Worm (Caenorhabditis elegans) whole organism, mixed stage, embryonic: Measurements from ENCODE around the gene W09H1.4.

Source experiments
- M03D4.4 ChIP-seq: sonication (generic microtip); optimal IDR thresholded peaks from 2 replicates; lab custom pipeline; 2017; ENCODE audit warnings: mild to moderate bottlenecking, missing genetic modification characterization, missing compliant biosample characterization
- bed-3 ChIP-seq: fragments of 200-800 bp; sonication (Bioruptor generic); optimal IDR thresholded peaks from 3 replicates; lab custom pipeline; 2018; ENCODE audit warnings: mild to moderate bottlenecking, missing genetic modification characterization, moderate library complexity, missing compliant biosample characterization
- blmp-1 ChIP-seq: fragments of 150-350 bp; optimal IDR thresholded peaks from 2 replicates; lab custom pipeline; 2014; ENCODE audit warnings: missing biosample characterization, missing genetic modification characterization
- ceh-39 ChIP-seq: fragments of 150-350 bp; optimal IDR thresholded peaks from 2 replicates; lab custom pipeline; 2014; ENCODE audit warnings: missing biosample characterization, missing genetic modification characterization
- ceh-43 ChIP-seq: fragments of 200-800 bp; sonication (Bioruptor generic); optimal IDR thresholded peaks from 2 replicates; lab custom pipeline; 2018; ENCODE audit warnings: mild to moderate bottlenecking, missing genetic modification characterization, moderate library complexity, missing compliant biosample characterization
- ceh-83 ChIP-seq: fragments of 200-800 bp; sonication (Bioruptor generic); optimal IDR thresholded peaks from 2 replicates; lab custom pipeline; 2018; ENCODE audit warnings: mild to moderate bottlenecking, missing genetic modification characterization, missing compliant biosample characterization
- ces-1 ChIP-seq: fragments of 150-350 bp; optimal IDR thresholded peaks from 2 replicates; lab custom pipeline; 2014; ENCODE audit warnings: missing biosample characterization, missing genetic modification reagents, missing genetic modification characterization
- cnd-1 ChIP-seq: fragments of 200-800 bp; sonication (Bioruptor generic); optimal IDR thresholded peaks from 2 replicates; lab custom pipeline; 2018; ENCODE audit warnings: mild to moderate bottlenecking, missing genetic modification characterization, missing compliant biosample characterization
- drap-1 ChIP-seq: fragments of 200-800 bp; sonication (Bioruptor generic); optimal IDR thresholded peaks from 3 replicates; lab custom pipeline; 2018; ENCODE audit warnings: mild to moderate bottlenecking, missing genetic modification characterization, missing compliant biosample characterization
- elt-1 ChIP-seq: sonication (generic microtip); optimal IDR thresholded peaks from 2 replicates; lab custom pipeline; 2017; ENCODE audit warnings: missing genetic modification characterization, mild to moderate bottlenecking, missing compliant biosample characterization, antibody characterized with exemption, moderate library complexity, borderline replicate concordance; ENCODE audit not compliant: insufficient read depth
- elt-3 ChIP-seq: fragments of 150-350 bp; optimal IDR thresholded peaks from 2 replicates; lab custom pipeline; 2014; ENCODE audit warnings: missing biosample characterization, missing genetic modification characterization
- flh-1 ChIP-seq: fragments of 200-800 bp; sonication (Bioruptor generic); optimal IDR thresholded peaks from 2 replicates; lab custom pipeline; 2018; ENCODE audit warnings: mild to moderate bottlenecking, missing genetic modification characterization, moderate library complexity, missing compliant biosample characterization
- ham-2 ChIP-seq: fragments of 200-800 bp; sonication (Bioruptor generic); optimal IDR thresholded peaks from 2 replicates; lab custom pipeline; 2018; ENCODE audit warnings: mild to moderate bottlenecking, missing genetic modification characterization, missing compliant biosample characterization
- hlh-1 ChIP-seq: fragments of 150-350 bp; optimal IDR thresholded peaks from 2 replicates; lab custom pipeline; 2014; ENCODE audit warnings: missing biosample characterization, missing genetic modification reagents, missing genetic modification characterization
- lin-13 ChIP-seq: fragments of 150-350 bp; optimal IDR thresholded peaks from 2 replicates; lab custom pipeline; 2014; ENCODE audit warnings: missing biosample characterization, missing genetic modification characterization
- lin-32 ChIP-seq: fragments of 200-800 bp; sonication (Bioruptor generic); optimal IDR thresholded peaks from 2 replicates; lab custom pipeline; 2018; ENCODE audit warnings: mild to moderate bottlenecking, missing genetic modification characterization, missing compliant biosample characterization
- lsy-2 ChIP-seq: fragments of 150-350 bp; optimal IDR thresholded peaks from 2 replicates; lab custom pipeline; 2014; ENCODE audit warnings: missing biosample characterization, missing genetic modification characterization
- mab-5 ChIP-seq: fragments of 150-350 bp; optimal IDR thresholded peaks from 2 replicates; lab custom pipeline; 2014; ENCODE audit warnings: missing biosample characterization, missing genetic modification characterization
- mep-1 ChIP-seq: fragments of 150-350 bp; optimal IDR thresholded peaks from 2 replicates; lab custom pipeline; 2017; ENCODE audit warnings: missing biosample characterization, missing genetic modification reagents, missing genetic modification characterization, inconsistent platforms
- mls-2 ChIP-seq: sonication (generic microtip); optimal IDR thresholded peaks from 2 replicates; lab custom pipeline; 2016; ENCODE audit warnings: mild to moderate bottlenecking, missing genetic modification characterization, moderate library complexity, missing compliant biosample characterization
- nhr-12 ChIP-seq: fragments of 150-350 bp; optimal IDR thresholded peaks from 2 replicates; lab custom pipeline; 2014; ENCODE audit warnings: missing biosample characterization, missing genetic modification characterization
- nhr-2 ChIP-seq: fragments of 150-350 bp; optimal IDR thresholded peaks from 2 replicates; lab custom pipeline; 2014; ENCODE audit warnings: missing biosample characterization, missing genetic modification characterization
- nhr-237 ChIP-seq: fragments of 150-350 bp; optimal IDR thresholded peaks from 2 replicates; lab custom pipeline; 2014; ENCODE audit warnings: missing biosample characterization, missing genetic modification characterization
- nhr-28 ChIP-seq: fragments of 150-350 bp; optimal IDR thresholded peaks from 2 replicates; lab custom pipeline; 2014; ENCODE audit warnings: missing biosample characterization, missing genetic modification characterization
- nhr-76 ChIP-seq: sonication (generic microtip); optimal IDR thresholded peaks from 2 replicates; lab custom pipeline; 2017; ENCODE audit warnings: missing biosample characterization, missing genetic modification characterization
- pha-4 ChIP-seq: fragments of 150-350 bp; optimal IDR thresholded peaks from 2 replicates; lab custom pipeline; 2018; ENCODE audit warnings: missing biosample characterization, missing genetic modification reagents, missing genetic modification characterization
- sem-2 ChIP-seq: fragments of 200-800 bp; sonication (Bioruptor generic); optimal IDR thresholded peaks from 2 replicates; lab custom pipeline; 2018; ENCODE audit warnings: mild to moderate bottlenecking, missing genetic modification characterization, missing compliant biosample characterization
- snpc-4 ChIP-seq: fragments of 150-350 bp; optimal IDR thresholded peaks from 2 replicates; lab custom pipeline; 2014; ENCODE audit warnings: missing biosample characterization, missing genetic modification characterization
- sptf-1 ChIP-seq: sonication (generic microtip); optimal IDR thresholded peaks from 2 replicates; lab custom pipeline; 2017; ENCODE audit warnings: mild to moderate bottlenecking, missing genetic modification characterization, moderate library complexity, missing compliant biosample characterization
- tbx-8 ChIP-seq: fragments of 200-800 bp; sonication (Bioruptor generic); optimal IDR thresholded peaks from 2 replicates; lab custom pipeline; 2018; ENCODE audit warnings: mild to moderate bottlenecking, missing genetic modification characterization, moderate library complexity, missing compliant biosample characterization
- unc-120 ChIP-seq: sonication (generic microtip); optimal IDR thresholded peaks from 2 replicates; lab custom pipeline; 2017; ENCODE audit warnings: missing genetic modification characterization, missing compliant biosample characterization; ENCODE audit not compliant: poor library complexity, severe bottlenecking
- unc-39 ChIP-seq: fragments of 150-350 bp; optimal IDR thresholded peaks from 2 replicates; lab custom pipeline; 2014; ENCODE audit warnings: missing biosample characterization, missing genetic modification characterization
- unc-62 ChIP-seq: fragments of 150-350 bp; optimal IDR thresholded peaks from 2 replicates; lab custom pipeline; 2014; ENCODE audit warnings: missing biosample characterization, missing genetic modification reagents, missing genetic modification characterization
- zip-8 ChIP-seq: fragments of 150-350 bp; optimal IDR thresholded peaks from 2 replicates; lab custom pipeline; 2014; ENCODE audit warnings: missing biosample characterization, missing genetic modification characterization
- ztf-11 ChIP-seq: fragments of 150-350 bp; optimal IDR thresholded peaks from 2 replicates; lab custom pipeline; 2014; ENCODE audit warnings: missing biosample characterization, missing genetic modification characterization

The W09H1.4 gene

ce11 chrII:13198845-13199244 is 15.5 kb downstream of the W09H1.4 start:
- TF ChIP-seq lin-32 (GFP tag; lab: Kevin White, UChicago) = no peak
- no peak for TF ChIP-seq lsy-2 (tag; lab: Kevin White, UChicago)
- TF ChIP-seq ces-1 (GFP tag; lab: Kevin White, UChicago) = no peak
- no peak for TF ChIP-seq sem-2 (GFP tag; lab: Kevin White, UChicago)
- TF ChIP-seq lin-13 (tag; lab: Kevin White, UChicago) = no peak
- no peak for TF ChIP-seq nhr-237 (tag; lab: Kevin White, UChicago)
- TF ChIP-seq mep-1 (tag; lab: Kevin White, UChicago) = no peak
- TF ChIP-seq pha-4 (tag; lab: Kevin White, UChicago) = no peak
- no peak for TF ChIP-seq bed-3 (GFP tag; lab: Kevin White, UChicago)
- TF ChIP-seq snpc-4 (tag; lab: Kevin White, UChicago) = no peak
- TF ChIP-seq ceh-39 (tag; lab: Kevin White, UChicago) = no peak
- TF ChIP-seq ztf-11 (tag; lab: Kevin White, UChicago) = no peak
- TF ChIP-seq M03D4.4 = no peak

- TF ChIP-seq nhr-2 (tag; lab: Kevin White, UChicago) = no peak
- no peak for TF ChIP-seq snpc-4 (tag; lab: Kevin White, UChicago)
- TF ChIP-seq lin-13 (tag; lab: Kevin White, UChicago) = peak; percentile 29
- TF ChIP-seq nhr-76 = no peak
- no peak for TF ChIP-seq flh-1 (GFP tag; lab: Kevin White, UChicago)
- TF ChIP-seq unc-62 (GFP tag; lab: Kevin White, UChicago) = no peak
- no peak for TF ChIP-seq ceh-43
- no peak for TF ChIP-seq hlh-1 (tag; lab: Kevin White, UChicago)
- TF ChIP-seq lsy-2 (tag; lab: Kevin White, UChicago) = peak; percentile 54
- no peak for TF ChIP-seq ceh-39 (tag; lab: Kevin White, UChicago)
- TF ChIP-seq ztf-11 (tag; lab: Kevin White, UChicago) = no peak
- no peak for TF ChIP-seq ham-2 (GFP tag; lab: Kevin White, UChicago)
- TF ChIP-seq elt-1 (tag; lab: Kevin White, UChicago) = no peak
- TF ChIP-seq elt-3 (tag; lab: Kevin White, UChicago) = no peak
- no peak for TF ChIP-seq zip-8 (tag; lab: Kevin White, UChicago)
- TF ChIP-seq mep-1 (tag; lab: Kevin White, UChicago) = peak; percentile 13
- TF ChIP-seq bed-3 (GFP tag; lab: Kevin White, UChicago) = peak; percentile 13
- TF ChIP-seq sem-2 (GFP tag; lab: Kevin White, UChicago) = no peak
- TF ChIP-seq lin-32 (GFP tag; lab: Kevin White, UChicago) = no peak
- TF ChIP-seq unc-120 (tag; lab: Kevin White, UChicago) = peak; percentile 14
- TF ChIP-seq mab-5 (tag; lab: Kevin White, UChicago) = no peak
- peak; percentile 34 for TF ChIP-seq ces-1 (GFP tag; lab: Kevin White, UChicago)
- no peak for TF ChIP-seq blmp-1
- no peak for TF ChIP-seq nhr-28 (tag; lab: Kevin White, UChicago)
- peak; percentile 26 for TF ChIP-seq drap-1 (GFP tag; lab: Kevin White, UChicago)
- TF ChIP-seq M03D4.4 = peak; percentile 14
- TF ChIP-seq unc-39 = no peak
- TF ChIP-seq mls-2 (tag; lab: Kevin White, UChicago) = peak; percentile 55
- no peak for TF ChIP-seq nhr-12 (tag; lab: Kevin White, UChicago)
- TF ChIP-seq tbx-8 (GFP tag; lab: Kevin White, UChicago) = peak; percentile 37
- TF ChIP-seq cnd-1 (tag; lab: Kevin White, UChicago) = peak; percentile 54
- peak; percentile 47 for TF ChIP-seq nhr-237 (tag; lab: Kevin White, UChicago)
- peak; percentile 79 for TF ChIP-seq sptf-1 (tag; lab: Kevin White, UChicago)
- TF ChIP-seq pha-4 (tag; lab: Kevin White, UChicago) = no peak
- no peak for TF ChIP-seq ceh-83 (GFP tag; lab: Kevin White, UChicago)
Observed at ce11 chrII:13199674-13200215, 16.4 kb downstream of the W09H1.4 start, which contains the start of gene btf-1. TSS of gene btf-1 (plus strand) at chrII:13200165.

ce11 chrII:13215792-13216191 is 32.5 kb downstream of the W09H1.4 start, which contains the start of gene F15D4.2:
TSS of gene F15D4.2 (plus strand) at chrII:13216092.
- TF ChIP-seq cnd-1 (tag; lab: Kevin White, UChicago) = no peak
- no peak for TF ChIP-seq nhr-28 (tag; lab: Kevin White, UChicago)
- no peak for TF ChIP-seq sem-2 (GFP tag; lab: Kevin White, UChicago)
- no peak for TF ChIP-seq hlh-1 (tag; lab: Kevin White, UChicago)
- TF ChIP-seq snpc-4 (tag; lab: Kevin White, UChicago) = no peak
- TF ChIP-seq ceh-39 (tag; lab: Kevin White, UChicago) = no peak
- no peak for TF ChIP-seq pha-4 (tag; lab: Kevin White, UChicago)
- TF ChIP-seq mls-2 (tag; lab: Kevin White, UChicago) = no peak
- TF ChIP-seq mab-5 (tag; lab: Kevin White, UChicago) = no peak
- no peak for TF ChIP-seq ceh-43
- no peak for TF ChIP-seq M03D4.4
- TF ChIP-seq lin-13 (tag; lab: Kevin White, UChicago) = no peak
- no peak for TF ChIP-seq zip-8 (tag; lab: Kevin White, UChicago)
- TF ChIP-seq sptf-1 (tag; lab: Kevin White, UChicago) = no peak
- no peak for TF ChIP-seq nhr-76
